Fruit fly (Drosophila melanogaster): ENCODE measurements around the gene FucTD.

- TF ChIP-seq Hr78 (GFP tag; optimal IDR thresholded peaks at IDR 0.05) = no peak
- no peak for TF ChIP-seq br (GFP tag; optimal IDR thresholded peaks at IDR 0.05)
- TF ChIP-seq dsf (GFP tag; optimal IDR thresholded peaks at IDR 0.05; ENCODE audit: borderline replicate concordance) = no peak
- no peak for TF ChIP-seq lola (GFP tag; optimal IDR thresholded peaks at IDR 0.05)
- TF ChIP-seq Myc (optimal IDR thresholded peaks at IDR 0.05) = no peak
- no peak for TF ChIP-seq Abd-B (GFP tag; optimal IDR thresholded peaks at IDR 0.05)
- no peak for TF ChIP-seq Rel (GFP tag; optimal IDR thresholded peaks at IDR 0.05)
- TF ChIP-seq Rel (tag; optimal IDR thresholded peaks at IDR 0.05) = no peak
- TF ChIP-seq dl (GFP tag; optimal IDR thresholded peaks at IDR 0.05; ENCODE audit: insufficient read depth in 1 of 2, partially characterized antibody in 2 of 2) = no peak
- TF ChIP-seq CG32264 (GFP tag; optimal IDR thresholded peaks at IDR 0.05) = no peak
- TF ChIP-seq Sp1 (GFP tag; optimal IDR thresholded peaks at IDR 0.05) = no peak
These were observed 21.7 kb downstream of the FucTD start, which contains the start of gene SA2 for dm6 chr3L:1437772-1438171.
